Fruit fly (Drosophila melanogaster) whole organism: ENCODE data around the gene Pkd2.

Experiments used
- CG8478 ChIP-seq: fragments of >200 bp; optimal IDR thresholded peaks from 2 replicates; lab custom pipeline; 2018; ENCODE audit warnings: inconsistent platforms
- Dll ChIP-seq: fragments of >200 bp; optimal IDR thresholded peaks from 2 replicates; lab custom pipeline; 2017
- EcR ChIP-seq, 2 experiments: fragments of >200 bp; optimal IDR thresholded peaks; 2 replicates each; lab custom pipeline; 2017; ENCODE audit warnings: missing biosample characterization in 2 of 2, missing genetic modification characterization in 2 of 2, missing genetic modification reagents in 2 of 2
- pan ChIP-seq: fragments of >200 bp; optimal IDR thresholded peaks from 2 replicates; lab custom pipeline; 2017
- psq ChIP-seq: fragments of >200 bp; optimal IDR thresholded peaks from 2 replicates; lab custom pipeline; 2017
- usp ChIP-seq: fragments of >200 bp; optimal IDR thresholded peaks from 2 replicates; lab custom pipeline; 2017; ENCODE audit warnings: missing biosample characterization, missing genetic modification characterization, mixed read lengths

DNA sequence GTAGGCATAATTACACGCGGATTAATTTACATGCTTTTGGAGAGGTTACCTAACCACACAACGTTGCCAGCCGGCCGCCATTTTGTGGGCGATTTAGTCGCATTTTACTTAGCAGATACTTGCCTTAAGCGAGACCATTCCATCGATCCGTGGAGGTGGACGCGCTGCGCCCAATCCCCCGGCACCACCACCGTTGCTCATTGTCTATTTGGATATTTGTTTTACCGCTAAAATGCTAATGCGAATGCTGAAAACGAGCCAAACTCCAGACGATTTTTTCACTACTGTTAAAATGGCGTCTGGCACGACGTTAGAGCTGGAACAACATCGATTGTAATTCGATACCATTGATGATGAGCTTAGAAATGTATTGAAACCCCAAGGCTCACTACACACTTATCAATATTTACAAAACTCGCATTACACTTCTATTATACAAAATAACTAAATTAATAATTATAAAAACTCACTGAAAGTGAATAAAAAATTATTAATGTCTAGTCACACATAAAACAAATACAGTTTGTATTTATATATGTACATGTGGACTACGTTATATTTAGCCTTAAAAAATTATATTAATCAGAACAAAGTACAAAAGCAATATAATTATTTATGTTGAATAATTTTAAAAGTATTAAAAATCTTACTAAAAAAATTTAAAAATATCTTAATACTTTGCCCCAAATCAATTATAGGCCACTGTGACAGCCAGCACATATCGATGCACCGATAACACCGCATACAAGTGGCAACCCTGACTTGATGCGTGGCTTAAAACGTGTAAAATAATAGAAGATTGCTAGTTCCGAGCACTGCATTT lies 35.8 kb downstream of the Pkd2 start, which contains the start of gene eRF3:
- TF ChIP-seq psq (lab: Kevin White, UChicago): no peak
- no peak for TF ChIP-seq CG8478
- no peak for TF ChIP-seq usp (GFP tag; lab: Kevin White, UChicago)
- TF ChIP-seq EcR (GFP tag; optimal IDR thresholded peaks at IDR 0.05; lab: Kevin White, UChicago): no peak
- no peak for TF ChIP-seq Dll (lab: Kevin White, UChicago)
- TF ChIP-seq pan: no peak
